Fruit fly (Drosophila melanogaster): ENCODE results near the gene CG31909.

Gene CG31909

dm6 chr2L:7295924-7296323 lies 38.6 kb downstream of the CG31909 start (continued):
- TF ChIP-seq CG11456 (GFP tag; IDR thresholded peaks at IDR 0.05), result no peak
- peak; percentile 65 for TF ChIP-seq CG1602 (GFP tag; optimal IDR thresholded peaks at IDR 0.05)
- TF ChIP-seq CG16813 (GFP tag; IDR thresholded peaks at IDR 0.05; ENCODE audit: partially characterized antibody), result 0 out of 3 replicates have a peak, but pooled peaks have one; percentile 35
- peak; percentile 26 for TF ChIP-seq Side (GFP tag; optimal IDR thresholded peaks at IDR 0.05)
- peak in 1 of 3 experiments; percentile 93 for TF ChIP-seq lola (GFP tag; optimal IDR thresholded peaks at IDR 0.05)
- peak; percentile 61; the same call in 1 of the 2 replicates for TF ChIP-seq ro (GFP tag; IDR thresholded peaks at IDR 0.05)
- TF ChIP-seq CG13775 (GFP tag; optimal IDR thresholded peaks at IDR 0.05), result peak; percentile 69
- peak; percentile 44; the same call in 1 of the 3 replicates for TF ChIP-seq Aef1 (GFP tag; IDR thresholded peaks at IDR 0.05)
- no peak for TF ChIP-seq CG10565 (GFP tag; optimal IDR thresholded peaks at IDR 0.05)
- peak; percentile 11 for TF ChIP-seq slp2 (GFP tag; optimal IDR thresholded peaks at IDR 0.05)
- TF ChIP-seq ase (GFP tag; IDR thresholded peaks at IDR 0.05), result 0 out of 3 replicates have a peak, but pooled peaks have one; percentile 59
- TF ChIP-seq CG17912 (GFP tag; optimal IDR thresholded peaks at IDR 0.05), result no peak
- no peak for TF ChIP-seq CG11398 (GFP tag; optimal IDR thresholded peaks at IDR 0.05)
- TF ChIP-seq ash1 (GFP tag; optimal IDR thresholded peaks at IDR 0.05), result no peak
- peak; percentile 47; the same call in 1 of the 2 replicates for TF ChIP-seq CG1024 (GFP tag; IDR thresholded peaks at IDR 0.05)
- no peak for TF ChIP-seq CG32532 (GFP tag; IDR thresholded peaks at IDR 0.05)
- no peak for TF ChIP-seq CG4360 (GFP tag; IDR thresholded peaks at IDR 0.05)
- TF ChIP-seq Blimp-1 (GFP tag; optimal IDR thresholded peaks at IDR 0.05), result peak; percentile 81
- peak; percentile 47 for TF ChIP-seq CG18764 (GFP tag; optimal IDR thresholded peaks at IDR 0.05)
- peak; percentile 85 for TF ChIP-seq CG31441 (GFP tag; IDR thresholded peaks at IDR 0.05)
- TF ChIP-seq CG3163 (GFP tag; optimal IDR thresholded peaks at IDR 0.05), result no peak
- peak; percentile 65 for TF ChIP-seq CG11695 (GFP tag; IDR thresholded peaks at IDR 0.05)
- no peak for TF ChIP-seq psq (GFP tag; optimal IDR thresholded peaks at IDR 0.05)
- peak; percentile 21 for TF ChIP-seq CG4328 (GFP tag; optimal IDR thresholded peaks at IDR 0.05)
- peak; percentile 24 for TF ChIP-seq CG2116 (GFP tag; optimal IDR thresholded peaks at IDR 0.05)
- peak; percentile 35 for TF ChIP-seq Deaf1 (tag; optimal IDR thresholded peaks at IDR 0.05)
- TF ChIP-seq dmrt11E (tag; optimal IDR thresholded peaks at IDR 0.05), result peak; percentile 92
- no peak for TF ChIP-seq CG12744 (GFP tag; optimal IDR thresholded peaks at IDR 0.05)
- TF ChIP-seq CG30431 (GFP tag; optimal IDR thresholded peaks at IDR 0.05), result peak; percentile 71
- no peak for TF ChIP-seq Hey (tag; optimal IDR thresholded peaks at IDR 0.05)
- peak; percentile 55 for TF ChIP-seq CG7271 (tag; optimal IDR thresholded peaks at IDR 0.05)
- no peak for TF ChIP-seq Myb (GFP tag; optimal IDR thresholded peaks at IDR 0.05)
- TF ChIP-seq prd (optimal IDR thresholded peaks at IDR 0.05), result no peak
- TF ChIP-seq prd (GFP tag; IDR thresholded peaks at IDR 0.05), result peak; percentile 93
- TF ChIP-seq zf30C (GFP tag; optimal IDR thresholded peaks at IDR 0.05), result no peak
- peak; percentile 59; the same call in 1 of the 3 replicates for TF ChIP-seq ken (GFP tag; IDR thresholded peaks at IDR 0.05)
- TF ChIP-seq twi (tag; optimal IDR thresholded peaks at IDR 0.05), result peak; percentile 23
- TF ChIP-seq HHEX (GFP tag; optimal IDR thresholded peaks at IDR 0.05), result peak; percentile 41
- peak; percentile 90 for TF ChIP-seq CG11504 (tag; optimal IDR thresholded peaks at IDR 0.05)
- no peak for TF ChIP-seq CG10543 (GFP tag; optimal IDR thresholded peaks at IDR 0.05)
- TF ChIP-seq kah (GFP tag; optimal IDR thresholded peaks at IDR 0.05), result peak; percentile 57
- no peak for TF ChIP-seq Taf1 (GFP tag; IDR thresholded peaks at IDR 0.05)
- TF ChIP-seq mam (GFP tag; optimal IDR thresholded peaks at IDR 0.05), result peak; percentile 9
- TF ChIP-seq CG30020 (tag; optimal IDR thresholded peaks at IDR 0.05), result peak; percentile 52
- peak; percentile 37; the same call in 1 of the 2 replicates for TF ChIP-seq CG7372 (GFP tag; IDR thresholded peaks at IDR 0.05)
- no peak for TF ChIP-seq C15 (GFP tag; IDR thresholded peaks at IDR 0.05)
- peak; percentile 31 for TF ChIP-seq HmgZ (tag; optimal IDR thresholded peaks at IDR 0.05)
- peak; percentile 79 for TF ChIP-seq unpg (GFP tag; optimal IDR thresholded peaks at IDR 0.05)
- peak; percentile 31 for TF ChIP-seq tup (GFP tag; optimal IDR thresholded peaks at IDR 0.05)
- peak; percentile 30 for TF ChIP-seq bab2 (GFP tag; optimal IDR thresholded peaks at IDR 0.05)
- peak; percentile 82 for TF ChIP-seq CG7839 (tag; optimal IDR thresholded peaks at IDR 0.05)
